Worm (Caenorhabditis elegans) whole organism, early embryonic: ENCODE measurements around the gene irld-11.

Experiments
- B0310.2 ChIP-seq: sonication (generic microtip); optimal IDR thresholded peaks from 2 replicates; lab custom pipeline; 2016; ENCODE audit warnings: mild to moderate bottlenecking, missing genetic modification characterization, missing compliant biosample characterization
- ama-1 ChIP-seq: fragments of 150-350 bp; optimal IDR thresholded peaks from 2 replicates; lab custom pipeline; 2014
- ceh-13 ChIP-seq: fragments of 200-800 bp; sonication (Bioruptor generic); optimal IDR thresholded peaks from 2 replicates; lab custom pipeline; 2018; ENCODE audit warnings: mild to moderate bottlenecking, missing genetic modification characterization, missing compliant biosample characterization
- ceh-36 ChIP-seq: sonication (generic microtip); optimal IDR thresholded peaks from 2 replicates; lab custom pipeline; 2016; ENCODE audit warnings: missing genetic modification characterization, inconsistent platforms, missing compliant biosample characterization
- flt-1 ChIP-seq: fragments of 200-800 bp; sonication (Bioruptor generic); IDR thresholded peaks from 2 replicates; pipeline ENCODE4 v1.3.6; 2022; ENCODE audit warnings: missing genetic modification characterization, missing compliant biosample characterization
- hmbx-1 ChIP-seq: sonication (generic microtip); optimal IDR thresholded peaks from 2 replicates; lab custom pipeline; 2016; ENCODE audit warnings: mild to moderate bottlenecking, missing genetic modification characterization, missing compliant biosample characterization
- scrt-1 ChIP-seq: fragments of 200-800 bp; sonication (Bioruptor generic); IDR thresholded peaks from 2 replicates; pipeline ENCODE4 v1.3.6; 2022; ENCODE audit warnings: missing genetic modification characterization, missing compliant biosample characterization
- sea-1 ChIP-seq: fragments of 200-800 bp; sonication (Bioruptor generic); conservative IDR thresholded peaks from 2 replicates; pipeline ENCODE4 v1.3.6; 2022; ENCODE audit warnings: missing genetic modification characterization, missing compliant biosample characterization
- tbx-37 ChIP-seq: fragments of 200-800 bp; sonication (Bioruptor generic); conservative IDR thresholded peaks from 2 replicates; pipeline ENCODE4 v1.3.6; 2022; ENCODE audit warnings: missing genetic modification reagents, missing genetic modification characterization, missing compliant biosample characterization
- tra-4 ChIP-seq: sonication (generic microtip); optimal IDR thresholded peaks from 2 replicates; lab custom pipeline; 2017; ENCODE audit warnings: missing genetic modification characterization, missing compliant biosample characterization

DNA sequence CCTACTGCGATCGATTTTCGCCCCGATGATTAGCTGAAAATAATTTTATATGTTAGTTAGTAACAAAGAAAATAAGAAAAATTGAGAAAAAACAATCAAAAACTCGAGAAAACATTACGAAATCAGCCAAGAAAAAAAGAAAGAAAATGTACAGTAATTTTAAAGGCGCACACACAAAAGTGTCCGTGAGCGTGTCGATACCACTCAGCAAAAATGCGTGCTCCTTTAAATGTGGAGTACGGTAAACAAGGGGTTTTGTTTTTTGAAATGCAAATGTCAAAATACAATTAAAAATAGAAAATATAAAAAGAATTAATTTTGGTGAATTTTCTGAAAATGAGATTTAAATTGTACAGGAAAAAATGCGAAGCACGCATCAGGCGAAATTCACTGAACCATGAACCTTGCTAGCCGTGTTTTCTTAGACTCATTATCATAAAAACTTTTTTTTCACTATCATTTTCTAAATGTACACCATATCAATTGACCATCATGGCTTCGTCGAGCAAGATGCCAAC is 46.7 kb downstream of the irld-11 start, which contains the start of gene srw-90:
- TF ChIP-seq B0310.2 (no peak), ama-1 (no peak), tra-4 (tag; lab: Kevin White, UChicago) (no peak), ceh-13 (GFP tag; lab: Kevin White, UChicago) (no peak), tbx-37 (GFP tag; lab: Robert Waterston, UW) (no peak), flt-1 (GFP tag; lab: Robert Waterston, UW) (no peak), scrt-1 (GFP tag; lab: Robert Waterston, UW) (no peak), ceh-36 (no peak), hmbx-1 (tag; lab: Kevin White, UChicago) (no peak), sea-1 (GFP tag; lab: Robert Waterston, UW) (no peak)
